Fruit fly (Drosophila melanogaster) whole organism, embryonic: ENCODE results near the gene Polr3G.
A peak's percentile ranks its signal among the peaks of the same experiment; 100 is the strongest.

Experiments used
- Bgb ChIP-seq: fragments of 200-800 bp; sonication (Bioruptor generic); IDR thresholded peaks from 2 replicates; pipeline ENCODE4 v1.3.6; 2022; ENCODE audit warnings: missing biosample characterization, missing genetic modification characterization; ENCODE audit not compliant: partially characterized antibody
- Bteb2 ChIP-seq: fragments of 200-800 bp; sonication (Bioruptor generic); optimal IDR thresholded peaks from 2 replicates; lab custom pipeline; 2016; ENCODE audit warnings: missing biosample characterization, missing genetic modification characterization
- CG10431 ChIP-seq: fragments of 200-800 bp; sonication (Bioruptor generic); optimal IDR thresholded peaks from 3 replicates; lab custom pipeline; 2018; ENCODE audit warnings: missing biosample characterization, mild to moderate bottlenecking, missing genetic modification characterization
- CG10654 ChIP-seq: fragments of 200-800 bp; sonication (Bioruptor generic); optimal IDR thresholded peaks from 2 replicates; lab custom pipeline; 2016; ENCODE audit warnings: missing biosample characterization, missing genetic modification characterization
- CG12155 ChIP-seq: fragments of 200-800 bp; sonication (Bioruptor generic); optimal IDR thresholded peaks from 3 replicates; lab custom pipeline; 2016; ENCODE audit warnings: missing biosample characterization, missing genetic modification characterization
- CG12769 ChIP-seq: fragments of 200-800 bp; sonication (Bioruptor generic); optimal IDR thresholded peaks from 2 replicates; lab custom pipeline; 2019; ENCODE audit warnings: missing biosample characterization, mild to moderate bottlenecking, missing genetic modification characterization, moderate library complexity
- CG16863 ChIP-seq: fragments of 200-800 bp; sonication (Bioruptor generic); optimal IDR thresholded peaks from 3 replicates; lab custom pipeline; 2016; ENCODE audit warnings: missing biosample characterization, missing genetic modification characterization
- CG17385 ChIP-seq: fragments of 200-800 bp; sonication (Bioruptor generic); optimal IDR thresholded peaks from 3 replicates; lab custom pipeline; 2018; ENCODE audit warnings: missing biosample characterization, mild to moderate bottlenecking, missing genetic modification characterization
- CG17802 ChIP-seq: fragments of 200-800 bp; sonication (Bioruptor generic); optimal IDR thresholded peaks from 2 replicates; lab custom pipeline; 2018; ENCODE audit warnings: missing biosample characterization, mild to moderate bottlenecking, missing genetic modification characterization, moderate library complexity
- CG17912 ChIP-seq: fragments of 200-800 bp; sonication (Bioruptor generic); optimal IDR thresholded peaks from 2 replicates; lab custom pipeline; 2018; ENCODE audit warnings: missing biosample characterization, mild to moderate bottlenecking, missing genetic modification characterization
- CG2678 ChIP-seq: fragments of 200-800 bp; sonication (Bioruptor generic); optimal IDR thresholded peaks from 3 replicates; lab custom pipeline; 2019; ENCODE audit warnings: missing biosample characterization, mild to moderate bottlenecking, missing genetic modification characterization, moderate library complexity
- CG2875 ChIP-seq: fragments of 200-800 bp; sonication (Bioruptor generic); optimal IDR thresholded peaks from 2 replicates; lab custom pipeline; 2017; ENCODE audit warnings: missing biosample characterization, mild to moderate bottlenecking, missing genetic modification characterization, missing genetic modification reagents
- CG31388 ChIP-seq: fragments of 200-800 bp; sonication (Bioruptor generic); optimal IDR thresholded peaks from 2 replicates; lab custom pipeline; 2016; ENCODE audit warnings: missing biosample characterization, missing genetic modification characterization
- CG34376 ChIP-seq: fragments of 200-800 bp; sonication (Bioruptor generic); optimal IDR thresholded peaks from 2 replicates; lab custom pipeline; 2018; ENCODE audit warnings: missing biosample characterization, mild to moderate bottlenecking, missing genetic modification characterization
- CG4854 ChIP-seq: fragments of 200-800 bp; sonication (Bioruptor generic); optimal IDR thresholded peaks from 2 replicates; lab custom pipeline; 2016; ENCODE audit warnings: missing biosample characterization, missing genetic modification characterization, inconsistent platforms
- CG6765 ChIP-seq: fragments of 200-800 bp; sonication (Bioruptor generic); optimal IDR thresholded peaks from 3 replicates; lab custom pipeline; 2017; ENCODE audit warnings: missing biosample characterization, mild to moderate bottlenecking, missing genetic modification characterization
- CG6791 ChIP-seq: fragments of 200-800 bp; sonication (Bioruptor generic); IDR thresholded peaks from 3 replicates; pipeline ENCODE4 v1.3.6; 2022; ENCODE audit warnings: missing biosample characterization, missing genetic modification characterization; ENCODE audit not compliant: partially characterized antibody
- CG9215 ChIP-seq: fragments of 200-800 bp; sonication (Bioruptor generic); IDR thresholded peaks from 2 replicates; pipeline ENCODE4 v1.3.6; 2022; ENCODE audit warnings: missing biosample characterization, missing genetic modification characterization
- CG9876 ChIP-seq: fragments of 200-800 bp; sonication (Bioruptor generic); optimal IDR thresholded peaks from 2 replicates; lab custom pipeline; 2016; ENCODE audit warnings: missing biosample characterization, missing genetic modification characterization
- CHES-1-like ChIP-seq: fragments of 200-800 bp; sonication (Bioruptor generic); optimal IDR thresholded peaks from 2 replicates; lab custom pipeline; 2016; ENCODE audit warnings: missing biosample characterization, missing genetic modification characterization
- Chrac-16 ChIP-seq: fragments of 200-800 bp; sonication (Bioruptor generic); optimal IDR thresholded peaks from 3 replicates; lab custom pipeline; 2016; ENCODE audit warnings: missing biosample characterization, missing genetic modification characterization
- Dp ChIP-seq: fragments of 200-800 bp; sonication (Bioruptor generic); optimal IDR thresholded peaks from 2 replicates; lab custom pipeline; 2018; ENCODE audit warnings: missing biosample characterization, mild to moderate bottlenecking, missing genetic modification characterization, moderate library complexity
- Fer3 ChIP-seq: fragments of 200-800 bp; sonication (Bioruptor generic); optimal IDR thresholded peaks from 2 replicates; lab custom pipeline; 2018; ENCODE audit warnings: missing biosample characterization, mild to moderate bottlenecking, missing genetic modification characterization, moderate library complexity
- HmgD ChIP-seq: fragments of 200-800 bp; sonication (Bioruptor generic); optimal IDR thresholded peaks from 3 replicates; lab custom pipeline; 2016; ENCODE audit warnings: missing biosample characterization, missing genetic modification characterization
- Hr3 ChIP-seq: fragments of 200-800 bp; sonication (Bioruptor generic); optimal IDR thresholded peaks from 3 replicates; lab custom pipeline; 2016; ENCODE audit warnings: missing biosample characterization, missing genetic modification characterization
- Lpt ChIP-seq: fragments of >200 bp; optimal IDR thresholded peaks from 2 replicates; lab custom pipeline; 2018; ENCODE audit warnings: missing biosample characterization, missing genetic modification characterization
- Meics ChIP-seq: fragments of 200-800 bp; sonication (Bioruptor generic); optimal IDR thresholded peaks from 2 replicates; lab custom pipeline; 2017; ENCODE audit warnings: missing biosample characterization, mild to moderate bottlenecking, missing genetic modification characterization
- NFAT ChIP-seq: fragments of 200-800 bp; sonication (Bioruptor generic); IDR thresholded peaks from 2 replicates; pipeline ENCODE4 v1.3.6; 2022; ENCODE audit warnings: missing biosample characterization, missing genetic modification characterization
- Nf-YA ChIP-seq: fragments of 200-800 bp; sonication (Bioruptor generic); IDR thresholded peaks from 2 replicates; pipeline ENCODE4 v1.3.6; 2022; ENCODE audit warnings: missing biosample characterization, missing genetic modification characterization
- Nf-YC ChIP-seq: fragments of 200-800 bp; optimal IDR thresholded peaks from 3 replicates; lab custom pipeline; 2019; ENCODE audit warnings: missing biosample characterization, mild to moderate bottlenecking, missing genetic modification characterization, moderate library complexity
- NfI ChIP-seq: fragments of 200-800 bp; sonication (Bioruptor generic); optimal IDR thresholded peaks from 3 replicates; lab custom pipeline; 2018; ENCODE audit warnings: missing biosample characterization, mild to moderate bottlenecking, missing genetic modification characterization, moderate library complexity
- Optix ChIP-seq: fragments of 200-800 bp; sonication (Bioruptor generic); IDR thresholded peaks from 3 replicates; pipeline ENCODE4 v1.3.6; 2022; ENCODE audit warnings: missing biosample characterization, missing genetic modification characterization
- Trl ChIP-seq, 3 experiments: fragments of >200 bp in 2 of 3; fragments of 200-800 bp in 1 of 3; sonication (Bioruptor generic) in 1 of 3; optimal IDR thresholded peaks; 2 replicates in 1 of 3; 3 replicates in 2 of 3; lab custom pipeline; 2016 to 2017; ENCODE audit warnings: missing biosample characterization in 1 of 3, missing genetic modification characterization in 1 of 3
- ap ChIP-seq: fragments of 200-800 bp; sonication (Bioruptor generic); IDR thresholded peaks from 2 replicates; pipeline ENCODE4 v1.3.6; 2022; ENCODE audit warnings: missing biosample characterization, missing genetic modification characterization
- ase ChIP-seq: fragments of 200-800 bp; sonication (Bioruptor generic); IDR thresholded peaks from 3 replicates; pipeline ENCODE4 v1.3.6; 2022; ENCODE audit warnings: missing biosample characterization, missing genetic modification characterization
- ato ChIP-seq: fragments of 200-800 bp; sonication (Bioruptor generic); IDR thresholded peaks from 2 replicates; pipeline ENCODE4 v1.3.6; 2022; ENCODE audit warnings: missing biosample characterization, missing genetic modification characterization; ENCODE audit not compliant: partially characterized antibody
- bowl ChIP-seq: fragments of 200-800 bp; sonication (Bioruptor generic); IDR thresholded peaks from 2 replicates; pipeline ENCODE4 v1.3.6; 2022; ENCODE audit warnings: missing biosample characterization, missing genetic modification characterization
- fru ChIP-seq: fragments of >200 bp; optimal IDR thresholded peaks from 2 replicates; lab custom pipeline; 2017
- gfzf ChIP-seq: fragments of 200-800 bp; sonication (Bioruptor generic); optimal IDR thresholded peaks from 2 replicates; lab custom pipeline; 2016; ENCODE audit warnings: missing biosample characterization, mild to moderate bottlenecking, missing genetic modification characterization, moderate library complexity
- jigr1 ChIP-seq: fragments of 200-800 bp; sonication (Bioruptor generic); IDR thresholded peaks from 3 replicates; pipeline ENCODE4 v1.3.6; 2022; ENCODE audit warnings: missing biosample characterization, missing genetic modification characterization
- lab ChIP-seq: fragments of 200-800 bp; sonication (Bioruptor generic); optimal IDR thresholded peaks from 3 replicates; lab custom pipeline; 2017; ENCODE audit warnings: missing biosample characterization, missing genetic modification characterization, mild to moderate bottlenecking, moderate library complexity, missing genetic modification reagents
- mam ChIP-seq: fragments of 200-800 bp; sonication (Bioruptor generic); optimal IDR thresholded peaks from 3 replicates; lab custom pipeline; 2016; ENCODE audit warnings: missing biosample characterization, missing genetic modification characterization
- nau ChIP-seq: fragments of 200-800 bp; sonication (Bioruptor generic); optimal IDR thresholded peaks from 3 replicates; lab custom pipeline; 2017; ENCODE audit warnings: missing biosample characterization, mild to moderate bottlenecking, missing genetic modification characterization, missing genetic modification reagents
- pita ChIP-seq: fragments of 200-800 bp; sonication (Bioruptor generic); optimal IDR thresholded peaks from 2 replicates; lab custom pipeline; 2017; ENCODE audit warnings: missing biosample characterization, mild to moderate bottlenecking, missing genetic modification characterization
- pzg ChIP-seq: fragments of 200-800 bp; sonication (Bioruptor generic); optimal IDR thresholded peaks from 3 replicates; lab custom pipeline; 2018; ENCODE audit warnings: missing biosample characterization, mild to moderate bottlenecking, missing genetic modification characterization, moderate library complexity
- sens-2 ChIP-seq: fragments of 200-800 bp; sonication (Bioruptor generic); IDR thresholded peaks from 2 replicates; pipeline ENCODE4 v1.3.6; 2022; ENCODE audit warnings: missing biosample characterization, missing genetic modification characterization
- slbo ChIP-seq: fragments of 200-800 bp; sonication (Bioruptor generic); IDR thresholded peaks from 2 replicates; pipeline ENCODE4 v1.3.6; 2022; ENCODE audit warnings: missing biosample characterization, missing genetic modification characterization
- tx ChIP-seq: fragments of 200-800 bp; sonication (Bioruptor generic); optimal IDR thresholded peaks from 2 replicates; lab custom pipeline; 2016; ENCODE audit warnings: missing biosample characterization, missing genetic modification characterization
- wek ChIP-seq: fragments of 200-800 bp; sonication (Bioruptor generic); optimal IDR thresholded peaks from 3 replicates; lab custom pipeline; 2018; ENCODE audit warnings: missing biosample characterization, mild to moderate bottlenecking, missing genetic modification characterization, moderate library complexity
- zen2 ChIP-seq: fragments of 200-800 bp; sonication (Bioruptor generic); IDR thresholded peaks from 3 replicates; pipeline ENCODE4 v1.3.6; 2022; ENCODE audit warnings: missing biosample characterization, missing genetic modification characterization; ENCODE audit not compliant: partially characterized antibody

The Polr3G gene

dm6 chr3L:17425132-17425713 lies 1.7 kb downstream of the Polr3G start, which contains the start of the genes Sec3 and COX7B (continued):
- TF ChIP-seq CG2875 (GFP tag; lab: Kevin White, UChicago) (no peak), nau (GFP tag; lab: Kevin White, UChicago) (peak; percentile 27), NFAT (GFP tag; lab: Robert Waterston, UW) (peak; percentile 71), CG34376 (GFP tag; lab: Kevin White, UChicago) (peak; percentile 78), Nf-YC (tag; lab: Kevin White, UChicago) (peak; percentile 72), CG10654 (peak; percentile 43), Chrac-16 (GFP tag; lab: Kevin White, UChicago) (peak; percentile 66), ase (GFP tag; lab: Robert Waterston, UW) (no peak), Optix (GFP tag; lab: Robert Waterston, UW) (no peak), CG10431 (GFP tag; lab: Kevin White, UChicago) (no peak), CG12769 (tag; lab: Kevin White, UChicago) (peak; percentile 84), pita (GFP tag; lab: Kevin White, UChicago) (no peak), wek (GFP tag; lab: Kevin White, UChicago) (no peak), Lpt (no peak), Bgb (GFP tag; lab: Robert Waterston, UW) (peak; percentile 89), ato (GFP tag; lab: Robert Waterston, UW) (no peak; the same call in 1 of the 2 replicates), CG6765 (GFP tag; lab: Kevin White, UChicago) (no peak), Meics (peak; percentile 50), CG31388 (GFP tag; lab: Kevin White, UChicago) (no peak), CG17802 (no peak), CG9876 (no peak), bowl (GFP tag; lab: Robert Waterston, UW) (no peak), Nf-YA (GFP tag; lab: Robert Waterston, UW) (no peak), HmgD (GFP tag; lab: Kevin White, UChicago) (peak; percentile 5), slbo (GFP tag; lab: Robert Waterston, UW) (peak; percentile 77), lab (GFP tag; lab: Kevin White, UChicago) (peak; percentile 62), CG9215 (GFP tag; lab: Robert Waterston, UW) (peak; percentile 61), pzg (peak; percentile 87), ap (GFP tag; lab: Robert Waterston, UW) (no peak), CHES-1-like (GFP tag; lab: Kevin White, UChicago) (peak; percentile 38), CG2678 (tag; lab: Kevin White, UChicago) (peak; percentile 74), CG6791 (GFP tag; lab: Robert Waterston, UW) (peak; percentile 73; the same call in 2 of the 3 replicates), NfI (GFP tag; lab: Kevin White, UChicago) (peak; percentile 61), CG17385 (GFP tag; lab: Kevin White, UChicago) (peak; percentile 47), fru (no peak), Trl (optimal IDR thresholded peaks at IDR 0.05; lab: Kevin White, UChicago) (no peak), Trl (GFP tag; optimal IDR thresholded peaks at IDR 0.05; lab: Kevin White, UChicago) (peak; percentile 20), gfzf (peak; percentile 82), tx (GFP tag; lab: Kevin White, UChicago) (peak; percentile 47), Hr3 (peak; percentile 66), Fer3 (tag; lab: Kevin White, UChicago) (peak; percentile 66), jigr1 (GFP tag; lab: Robert Waterston, UW) (no peak), CG4854 (GFP tag; lab: Kevin White, UChicago) (peak; percentile 51), CG16863 (peak; percentile 41), CG17912 (GFP tag; lab: Kevin White, UChicago) (peak; percentile 20), Bteb2 (peak; percentile 53), mam (GFP tag; lab: Kevin White, UChicago) (peak; percentile 65), CG12155 (GFP tag; lab: Kevin White, UChicago) (peak; percentile 71), zen2 (GFP tag; lab: Robert Waterston, UW) (peak; percentile 75; the same call in 2 of the 3 replicates), sens-2 (no peak), Dp (peak; percentile 4)
